Fruit fly (Drosophila melanogaster) whole organism, wandering third instar larva: ENCODE measurements around the gene CG33630.

Experiments used
- Abd-B ChIP-seq: fragments of >200 bp; optimal IDR thresholded peaks from 2 replicates; lab custom pipeline; 2017; ENCODE audit warnings: missing biosample characterization, missing genetic modification characterization
- CrebA ChIP-seq: fragments of 200-800 bp; sonication (Bioruptor generic); optimal IDR thresholded peaks from 2 replicates; lab custom pipeline; 2016; ENCODE audit warnings: missing biosample characterization, mild to moderate bottlenecking, missing genetic modification characterization, borderline replicate concordance
- GATAd ChIP-seq: sonication (Bioruptor generic); optimal IDR thresholded peaks from 2 replicates; lab custom pipeline; 2016; ENCODE audit warnings: missing biosample characterization, missing genetic modification characterization
- HLH106 ChIP-seq: fragments of 200-800 bp; optimal IDR thresholded peaks from 3 replicates; lab custom pipeline; 2019; ENCODE audit warnings: missing biosample characterization, mild to moderate bottlenecking, missing genetic modification characterization, moderate library complexity
- Hr78 ChIP-seq: fragments of >200 bp; optimal IDR thresholded peaks from 2 replicates; lab custom pipeline; 2017; ENCODE audit warnings: missing biosample characterization, missing genetic modification characterization
- Hr83 ChIP-seq: fragments of 200-300 bp; sonication (Bioruptor generic); optimal IDR thresholded peaks from 2 replicates; lab custom pipeline; 2016; ENCODE audit warnings: missing biosample characterization, mild to moderate bottlenecking, missing genetic modification characterization, moderate library complexity; ENCODE audit not compliant: poor library complexity, severe bottlenecking
- br ChIP-seq: fragments of 200-800 bp; sonication (Bioruptor generic); optimal IDR thresholded peaks from 2 replicates; lab custom pipeline; 2016; ENCODE audit warnings: missing biosample characterization, missing genetic modification characterization
- dmrt93B ChIP-seq: fragments of 200-800 bp; sonication (Bioruptor generic); optimal IDR thresholded peaks from 2 replicates; lab custom pipeline; 2018; ENCODE audit warnings: missing biosample characterization, mild to moderate bottlenecking, missing genetic modification characterization
- foxo ChIP-seq, 2 experiments: fragments of 200-800 bp; sonication (Bioruptor generic); optimal IDR thresholded peaks; 2 replicates in 1 of 2; 3 replicates in 1 of 2; lab custom pipeline; 2016 to 2017; ENCODE audit warnings: missing biosample characterization in 2 of 2, missing genetic modification characterization in 2 of 2
- fru ChIP-seq: fragments of 200-800 bp; sonication (Bioruptor generic); optimal IDR thresholded peaks from 3 replicates; lab custom pipeline; 2016; ENCODE audit warnings: missing biosample characterization, mild to moderate bottlenecking, missing genetic modification characterization
- h ChIP-seq: fragments of 200-800 bp; sonication (Bioruptor generic); optimal IDR thresholded peaks from 3 replicates; lab custom pipeline; 2016; ENCODE audit warnings: missing biosample characterization, mild to moderate bottlenecking, missing genetic modification characterization
- jim ChIP-seq: fragments of 175-275, 200-325 bp; sonication (Bioruptor generic); optimal IDR thresholded peaks from 2 replicates; lab custom pipeline; 2016; ENCODE audit warnings: missing biosample characterization, mild to moderate bottlenecking, missing genetic modification characterization
- tai ChIP-seq: sonication (Bioruptor generic); optimal IDR thresholded peaks from 2 replicates; lab custom pipeline; 2016; ENCODE audit warnings: missing biosample characterization, missing genetic modification characterization

dm6 chr3R:10090906-10091305 lies 28.5 kb downstream of the CG33630 start:
- TF ChIP-seq tai (GFP tag; lab: Kevin White, UChicago): no peak
- no peak for TF ChIP-seq HLH106
- TF ChIP-seq Abd-B: no peak
- TF ChIP-seq GATAd (GFP tag; lab: Kevin White, UChicago): no peak
- TF ChIP-seq h: no peak
- TF ChIP-seq fru (GFP tag; lab: Kevin White, UChicago): no peak
- no peak for TF ChIP-seq foxo (GFP tag; optimal IDR thresholded peaks at IDR 0.05; lab: Kevin White, UChicago)
- TF ChIP-seq br (GFP tag; lab: Kevin White, UChicago): no peak
- no peak for TF ChIP-seq jim (GFP tag; lab: Kevin White, UChicago)
- TF ChIP-seq dmrt93B (GFP tag; lab: Kevin White, UChicago): no peak
- no peak for TF ChIP-seq Hr83 (GFP tag; lab: Kevin White, UChicago)
- TF ChIP-seq CrebA (GFP tag; lab: Kevin White, UChicago): no peak
- TF ChIP-seq Hr78: no peak
